Fruit fly (Drosophila melanogaster) whole organism, embryonic: ENCODE results near the gene TfIIA-S.

Experiments
- BEAF-32 ChIP-seq: fragments of 200-800 bp; sonication (Bioruptor generic); optimal IDR thresholded peaks from 3 replicates; lab custom pipeline; 2017; ENCODE audit warnings: missing biosample characterization, missing genetic modification characterization, mild to moderate bottlenecking, moderate library complexity, missing genetic modification reagents
- CG10274 ChIP-seq: fragments of 200-800 bp; sonication (Bioruptor generic); optimal IDR thresholded peaks from 3 replicates; lab custom pipeline; 2017; ENCODE audit warnings: missing biosample characterization, mild to moderate bottlenecking, missing genetic modification characterization
- CG11504 ChIP-seq: fragments of 200-800 bp; sonication (Bioruptor generic); optimal IDR thresholded peaks from 3 replicates; lab custom pipeline; 2019; ENCODE audit warnings: missing biosample characterization, mild to moderate bottlenecking, missing genetic modification characterization, moderate library complexity
- CG11560 ChIP-seq: fragments of 200-800 bp; sonication (Bioruptor generic); IDR thresholded peaks from 3 replicates; pipeline ENCODE4 v1.3.6; 2022; ENCODE audit warnings: missing biosample characterization, missing genetic modification characterization
- CG13296 ChIP-seq: fragments of 200-800 bp; sonication (Bioruptor generic); optimal IDR thresholded peaks from 3 replicates; lab custom pipeline; 2018; ENCODE audit warnings: missing biosample characterization, mild to moderate bottlenecking, missing genetic modification characterization
- CG13624 ChIP-seq: fragments of 200-800 bp; sonication (Bioruptor generic); optimal IDR thresholded peaks from 2 replicates; lab custom pipeline; 2016; ENCODE audit warnings: missing biosample characterization, missing genetic modification characterization
- CG14710 ChIP-seq: fragments of 200-800 bp; sonication (Bioruptor generic); optimal IDR thresholded peaks from 3 replicates; lab custom pipeline; 2019; ENCODE audit warnings: missing biosample characterization, mild to moderate bottlenecking, missing genetic modification characterization, moderate library complexity
- CG1529 ChIP-seq: fragments of 200-800 bp; sonication (Bioruptor generic); optimal IDR thresholded peaks from 3 replicates; lab custom pipeline; 2018; ENCODE audit warnings: missing biosample characterization, missing genetic modification characterization
- CG15696 ChIP-seq: fragments of 200-800 bp; sonication (Bioruptor generic); optimal IDR thresholded peaks from 2 replicates; lab custom pipeline; 2019; ENCODE audit warnings: missing biosample characterization, mild to moderate bottlenecking, missing genetic modification characterization, moderate library complexity
- CG17385 ChIP-seq: fragments of 200-800 bp; sonication (Bioruptor generic); optimal IDR thresholded peaks from 3 replicates; lab custom pipeline; 2018; ENCODE audit warnings: missing biosample characterization, mild to moderate bottlenecking, missing genetic modification characterization
- CG17612 ChIP-seq: fragments of 200-800 bp; sonication (Bioruptor generic); IDR thresholded peaks from 2 replicates; pipeline ENCODE4 v1.3.6; 2022; ENCODE audit warnings: missing biosample characterization, missing genetic modification characterization
- CG2120 ChIP-seq: fragments of 200-800 bp; sonication (Bioruptor generic); optimal IDR thresholded peaks from 3 replicates; lab custom pipeline; 2016; ENCODE audit warnings: missing biosample characterization, missing genetic modification characterization
- CG2875 ChIP-seq: fragments of 200-800 bp; sonication (Bioruptor generic); optimal IDR thresholded peaks from 2 replicates; lab custom pipeline; 2017; ENCODE audit warnings: missing biosample characterization, mild to moderate bottlenecking, missing genetic modification characterization, missing genetic modification reagents
- CG3065 ChIP-seq: fragments of 200-800 bp; sonication (Bioruptor generic); optimal IDR thresholded peaks from 2 replicates; lab custom pipeline; 2016; ENCODE audit warnings: missing biosample characterization, missing genetic modification characterization
- CG4404 ChIP-seq: fragments of 200-800 bp; sonication (Bioruptor generic); IDR thresholded peaks from 2 replicates; pipeline ENCODE4 v1.3.6; 2022; ENCODE audit warnings: missing biosample characterization, missing genetic modification characterization
- CG4424 ChIP-seq: fragments of 200-800 bp; sonication (Bioruptor generic); optimal IDR thresholded peaks from 3 replicates; lab custom pipeline; 2016; ENCODE audit warnings: missing biosample characterization, missing genetic modification characterization
- CG7556 ChIP-seq: fragments of 200-800 bp; sonication (Bioruptor generic); optimal IDR thresholded peaks from 2 replicates; lab custom pipeline; 2017; ENCODE audit warnings: missing biosample characterization, mild to moderate bottlenecking, missing genetic modification characterization
- CG8089 ChIP-seq: fragments of 200-800 bp; sonication (Bioruptor generic); optimal IDR thresholded peaks from 3 replicates; lab custom pipeline; 2016; ENCODE audit warnings: missing biosample characterization, missing genetic modification characterization
- CG8290 ChIP-seq, 3 experiments: fragments of 200-800 bp; sonication (Bioruptor generic); optimal IDR thresholded peaks; 2 replicates each; lab custom pipeline; 2016 to 2019; ENCODE audit warnings: missing biosample characterization in 3 of 3, missing genetic modification characterization in 3 of 3, mild to moderate bottlenecking in 2 of 3, moderate library complexity in 1 of 3
- CG9797 ChIP-seq: fragments of 200-800 bp; sonication (Bioruptor generic); optimal IDR thresholded peaks from 3 replicates; lab custom pipeline; 2018; ENCODE audit warnings: missing biosample characterization, mild to moderate bottlenecking, missing genetic modification characterization
- CG9817 ChIP-seq: fragments of 200-800 bp; sonication (Bioruptor generic); optimal IDR thresholded peaks from 2 replicates; lab custom pipeline; 2018; ENCODE audit warnings: missing biosample characterization, mild to moderate bottlenecking, missing genetic modification characterization, moderate library complexity
- CoRest ChIP-seq: fragments of 200-800 bp; sonication (Bioruptor generic); optimal IDR thresholded peaks from 3 replicates; lab custom pipeline; 2018; ENCODE audit warnings: missing biosample characterization, mild to moderate bottlenecking, missing genetic modification characterization, moderate library complexity
- Dref ChIP-seq: fragments of 200-800 bp; sonication (Bioruptor generic); IDR thresholded peaks from 2 replicates; pipeline ENCODE4 v1.3.6; 2022; ENCODE audit warnings: missing biosample characterization, missing genetic modification characterization
- Drgx ChIP-seq: fragments of 200-800 bp; sonication (Bioruptor generic); IDR thresholded peaks from 2 replicates; pipeline ENCODE4 v1.3.6; 2022; ENCODE audit warnings: missing biosample characterization, missing genetic modification characterization
- E2f2 ChIP-seq: fragments of 200-800 bp; sonication (Bioruptor generic); IDR thresholded peaks from 2 replicates; pipeline ENCODE4 v1.3.6; 2022; ENCODE audit warnings: missing biosample characterization, missing genetic modification characterization
- Ets65A ChIP-seq: fragments of 200-800 bp; sonication (Bioruptor generic); peaks from one replicate; lab custom pipeline; 2016; ENCODE audit warnings: missing biosample characterization, missing genetic modification characterization
- HmgD ChIP-seq: fragments of 200-800 bp; sonication (Bioruptor generic); optimal IDR thresholded peaks from 3 replicates; lab custom pipeline; 2016; ENCODE audit warnings: missing biosample characterization, missing genetic modification characterization
- Lhr ChIP-seq: fragments of 200-800 bp; sonication (Bioruptor generic); optimal IDR thresholded peaks from 3 replicates; lab custom pipeline; 2017; ENCODE audit warnings: mild to moderate bottlenecking, missing biosample characterization, missing genetic modification reagents, missing genetic modification characterization
- MESR4 ChIP-seq: fragments of 200-800 bp; sonication (Bioruptor generic); optimal IDR thresholded peaks from 2 replicates; lab custom pipeline; 2018; ENCODE audit warnings: missing biosample characterization, mild to moderate bottlenecking, missing genetic modification characterization, moderate library complexity
- Mad ChIP-seq: fragments of 200-800 bp; sonication (Bioruptor generic); optimal IDR thresholded peaks from 2 replicates; lab custom pipeline; 2016; ENCODE audit warnings: missing biosample characterization, missing genetic modification characterization
- Myb ChIP-seq: fragments of 200-800 bp; sonication (Bioruptor generic); optimal IDR thresholded peaks from 2 replicates; lab custom pipeline; 2016; ENCODE audit warnings: missing biosample characterization, missing genetic modification characterization
- Neu2 ChIP-seq: fragments of 200-800 bp; sonication (Bioruptor generic); optimal IDR thresholded peaks from 3 replicates; lab custom pipeline; 2016; ENCODE audit warnings: missing biosample characterization, missing genetic modification characterization, borderline replicate concordance
- Pdp1 ChIP-seq, 2 experiments: fragments of 200-800 bp; sonication (Bioruptor generic); optimal IDR thresholded peaks; 3 replicates each; lab custom pipeline; 2016; ENCODE audit warnings: missing biosample characterization in 2 of 2, missing genetic modification characterization in 2 of 2, mild to moderate bottlenecking in 1 of 2, moderate library complexity in 1 of 2
- ato ChIP-seq: fragments of 200-800 bp; sonication (Bioruptor generic); IDR thresholded peaks from 2 replicates; pipeline ENCODE4 v1.3.6; 2022; ENCODE audit warnings: missing biosample characterization, missing genetic modification characterization; ENCODE audit not compliant: partially characterized antibody
- cg ChIP-seq: fragments of 200-800 bp; sonication (Bioruptor generic); optimal IDR thresholded peaks from 3 replicates; lab custom pipeline; 2019; ENCODE audit warnings: missing biosample characterization, mild to moderate bottlenecking, missing genetic modification characterization, moderate library complexity
- ci ChIP-seq: fragments of 200-800 bp; sonication (Bioruptor generic); IDR thresholded peaks from 3 replicates; pipeline ENCODE4 v1.3.6; 2022; ENCODE audit warnings: missing biosample characterization, missing genetic modification characterization
- crp ChIP-seq, 2 experiments: fragments of 200-800 bp; sonication (Bioruptor generic); optimal IDR thresholded peaks; 2 replicates in 1 of 2; 3 replicates in 1 of 2; lab custom pipeline; 2017; ENCODE audit warnings: missing biosample characterization in 2 of 2, missing genetic modification characterization in 2 of 2, mild to moderate bottlenecking in 1 of 2, moderate library complexity in 1 of 2
- dmrt99B ChIP-seq: fragments of 200-800 bp; sonication (Bioruptor generic); optimal IDR thresholded peaks from 2 replicates; lab custom pipeline; 2018; ENCODE audit warnings: missing biosample characterization, mild to moderate bottlenecking, missing genetic modification characterization, moderate library complexity
- gfzf ChIP-seq: fragments of 200-800 bp; sonication (Bioruptor generic); optimal IDR thresholded peaks from 2 replicates; lab custom pipeline; 2016; ENCODE audit warnings: missing biosample characterization, mild to moderate bottlenecking, missing genetic modification characterization, moderate library complexity
- gro ChIP-seq: fragments of 200-800 bp; sonication (Bioruptor generic); optimal IDR thresholded peaks from 2 replicates; lab custom pipeline; 2016; ENCODE audit warnings: missing biosample characterization, missing genetic modification characterization
- otp ChIP-seq: fragments of 200-800 bp; sonication (Bioruptor generic); IDR thresholded peaks from 3 replicates; pipeline ENCODE4, ENCODE4 v1.3.6; 2022; ENCODE audit warnings: missing biosample characterization, missing genetic modification characterization
- p53 ChIP-seq: fragments of 200-800 bp; sonication (Bioruptor generic); optimal IDR thresholded peaks from 2 replicates; lab custom pipeline; 2016; ENCODE audit warnings: missing biosample characterization, missing genetic modification characterization
- pzg ChIP-seq: fragments of 200-800 bp; sonication (Bioruptor generic); optimal IDR thresholded peaks from 3 replicates; lab custom pipeline; 2018; ENCODE audit warnings: missing biosample characterization, mild to moderate bottlenecking, missing genetic modification characterization, moderate library complexity
- ro ChIP-seq: fragments of 200-800 bp; sonication (Bioruptor generic); IDR thresholded peaks from 2 replicates; pipeline ENCODE4 v1.3.6; 2022; ENCODE audit warnings: missing biosample characterization, missing genetic modification characterization
- row ChIP-seq: fragments of 200-800 bp; sonication (Bioruptor generic); IDR thresholded peaks from 3 replicates; pipeline ENCODE4 v1.3.6; 2022; ENCODE audit warnings: missing biosample characterization, missing genetic modification characterization
- sd ChIP-seq: fragments of 200-800 bp; sonication (Bioruptor generic); optimal IDR thresholded peaks from 3 replicates; lab custom pipeline; 2018; ENCODE audit warnings: missing biosample characterization, mild to moderate bottlenecking, missing genetic modification characterization, moderate library complexity
- so ChIP-seq: fragments of 200-800 bp; sonication (Bioruptor generic); IDR thresholded peaks from 3 replicates; pipeline ENCODE4 v1.3.6; 2022; ENCODE audit warnings: missing biosample characterization, missing genetic modification characterization
- stwl ChIP-seq: fragments of 200-800 bp; sonication (Bioruptor generic); optimal IDR thresholded peaks from 3 replicates; lab custom pipeline; 2018; ENCODE audit warnings: missing biosample characterization, mild to moderate bottlenecking, missing genetic modification characterization, moderate library complexity
- wdn ChIP-seq: fragments of 200-800 bp; sonication (Bioruptor generic); IDR thresholded peaks from 2 replicates; pipeline ENCODE4 v1.3.6; 2022; ENCODE audit warnings: missing biosample characterization, missing genetic modification characterization

TfIIA-S gene

dm6 chr3R:23928950-23929602 lies 38.2 kb upstream of the TfIIA-S start, which contains the start of the genes CG43998, CG43999 and CG31142 (continued):
- TF ChIP-seq wdn (GFP tag; lab: Robert Waterston, UW) (no peak), CG4404 (GFP tag; lab: Robert Waterston, UW) (no peak), so (GFP tag; lab: Robert Waterston, UW) (no peak), dmrt99B (tag; lab: Kevin White, UChicago) (no peak), sd (tag; lab: Kevin White, UChicago) (peak; percentile 24), CG14710 (peak; percentile 12), ato (no peak), crp (GFP tag; optimal IDR thresholded peaks at IDR 0.05; lab: Kevin White, UChicago) (peak in 1 of 2 experiments; percentile 82), CG13624 (GFP tag; lab: Kevin White, UChicago) (no peak), CG11504 (tag; lab: Kevin White, UChicago) (no peak), Dref (no peak), CG17385 (GFP tag; lab: Kevin White, UChicago) (peak; percentile 10), HmgD (GFP tag; lab: Kevin White, UChicago) (no peak), Ets65A (peak; percentile 15), Mad (GFP tag; lab: Kevin White, UChicago) (no peak), CG9817 (no peak), BEAF-32 (GFP tag; lab: Kevin White, UChicago) (peak; percentile 23), p53 (GFP tag; lab: Kevin White, UChicago) (no peak), CG15696 (tag; lab: Kevin White, UChicago) (peak; percentile 10), Neu2 (GFP tag; lab: Kevin White, UChicago) (no peak), Pdp1 (GFP tag; optimal IDR thresholded peaks at IDR 0.05; lab: Kevin White, UChicago) (peak in 1 of 2 experiments; percentile 15), CG2875 (GFP tag; lab: Kevin White, UChicago) (no peak), CG1529 (GFP tag; lab: Kevin White, UChicago) (no peak), CG3065 (no peak), gfzf (GFP tag; lab: Kevin White, UChicago) (peak; percentile 76), MESR4 (GFP tag; lab: Kevin White, UChicago) (peak; percentile 13), CG17612 (no peak), Lhr (GFP tag; lab: Kevin White, UChicago) (no peak), ro (GFP tag; lab: Robert Waterston, UW) (no peak), stwl (peak; percentile 3), pzg (peak; percentile 53), CG4424 (GFP tag; lab: Kevin White, UChicago) (no peak), CG11560 (tag; lab: Robert Waterston, UW) (no peak), CG10274 (GFP tag; lab: Kevin White, UChicago) (peak; percentile 15), CG9797 (GFP tag; lab: Kevin White, UChicago) (peak; percentile 45), Drgx (GFP tag; lab: Robert Waterston, UW) (no peak), E2f2 (GFP tag; lab: Robert Waterston, UW) (peak; percentile 32), gro (GFP tag; lab: Kevin White, UChicago) (peak; percentile 6), row (GFP tag; lab: Robert Waterston, UW) (peak; percentile 71), cg (GFP tag; lab: Kevin White, UChicago) (no peak), CoRest (tag; lab: Kevin White, UChicago) (peak; percentile 5), CG8089 (no peak), CG13296 (GFP tag; lab: Kevin White, UChicago) (no peak), CG7556 (GFP tag; lab: Kevin White, UChicago) (no peak), CG8290 (GFP tag; optimal IDR thresholded peaks at IDR 0.05; lab: Kevin White, UChicago) (no peak), CG8290 (tag; optimal IDR thresholded peaks at IDR 0.05; lab: Kevin White, UChicago) (peak in 1 of 2 experiments; percentile 43), otp (GFP tag; lab: Robert Waterston, UW) (0 out of 3 replicates have a peak, but pooled peaks have one; percentile 12), ci (GFP tag; lab: Robert Waterston, UW) (no peak), Myb (GFP tag; lab: Kevin White, UChicago) (peak; percentile 41), CG2120 (GFP tag; lab: Kevin White, UChicago) (peak; percentile 28)
